Fruit fly (Drosophila melanogaster) whole organism, wandering third instar larva: ENCODE measurements around the gene Obp18a.

Source experiments
- CG32264 ChIP-seq: fragments of 200-800 bp; sonication (Bioruptor generic); optimal IDR thresholded peaks from 2 replicates; lab custom pipeline; 2016; ENCODE audit warnings: missing biosample characterization, missing genetic modification characterization
- GATAd ChIP-seq: sonication (Bioruptor generic); optimal IDR thresholded peaks from 2 replicates; lab custom pipeline; 2016; ENCODE audit warnings: missing biosample characterization, missing genetic modification characterization
- HLH106 ChIP-seq: fragments of 200-800 bp; optimal IDR thresholded peaks from 3 replicates; lab custom pipeline; 2019; ENCODE audit warnings: missing biosample characterization, mild to moderate bottlenecking, missing genetic modification characterization, moderate library complexity
- Mio ChIP-seq: sonication (Bioruptor generic); optimal IDR thresholded peaks from 2 replicates; lab custom pipeline; 2016; ENCODE audit warnings: missing biosample characterization, missing genetic modification characterization
- ey ChIP-seq: fragments of 200-800 bp; sonication (Bioruptor generic); optimal IDR thresholded peaks from 2 replicates; lab custom pipeline; 2016; ENCODE audit warnings: missing biosample characterization, missing genetic modification characterization
- fru ChIP-seq: fragments of 200-800 bp; sonication (Bioruptor generic); optimal IDR thresholded peaks from 3 replicates; lab custom pipeline; 2016; ENCODE audit warnings: missing biosample characterization, mild to moderate bottlenecking, missing genetic modification characterization
- rgr ChIP-seq: fragments of 200-800 bp; sonication (Bioruptor generic); optimal IDR thresholded peaks from 3 replicates; lab custom pipeline; 2016; ENCODE audit warnings: missing biosample characterization, mild to moderate bottlenecking, missing genetic modification characterization
- sage ChIP-seq: fragments of 200-800 bp; sonication (Bioruptor generic); optimal IDR thresholded peaks from 2 replicates; lab custom pipeline; 2016; ENCODE audit warnings: missing biosample characterization, mild to moderate bottlenecking, missing genetic modification characterization

DNA sequence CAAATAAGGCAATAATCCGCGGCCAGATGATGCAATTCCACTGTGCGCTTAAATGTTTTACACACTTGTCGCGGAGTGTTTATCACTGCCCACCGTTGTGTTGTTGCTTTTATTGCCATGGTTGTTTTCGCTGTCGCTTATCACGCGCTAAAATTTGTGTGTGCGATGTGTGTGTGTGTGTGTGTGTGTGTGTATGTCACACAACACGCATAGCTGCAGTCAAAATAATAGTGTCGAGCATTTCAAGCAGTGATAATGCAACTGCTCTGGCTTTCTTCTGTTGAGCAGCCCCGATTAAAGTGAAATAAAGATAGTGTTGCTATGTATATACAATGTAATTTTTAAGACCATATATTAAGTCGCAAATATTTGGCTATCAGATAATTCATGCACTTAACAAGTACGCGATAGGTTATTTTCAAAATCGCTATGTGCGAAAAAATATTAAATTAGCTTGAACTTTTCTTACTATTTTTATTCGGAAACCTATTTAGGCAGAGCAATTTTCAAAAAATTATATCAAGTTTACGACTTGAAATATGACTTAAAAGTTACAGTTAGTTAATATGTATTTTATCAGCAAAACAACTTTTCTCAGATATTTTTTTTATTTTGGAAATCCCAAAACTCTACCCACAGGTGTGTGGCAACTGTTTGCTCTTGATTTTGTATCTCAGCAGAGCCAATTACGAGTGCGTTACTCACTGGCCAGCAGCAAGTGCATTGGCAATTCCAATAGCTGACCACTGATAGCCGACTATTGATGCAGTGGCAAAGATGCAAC, 30.7 kb upstream of the Obp18a start:
- TF ChIP-seq GATAd (GFP tag; lab: Kevin White, UChicago): no peak
- peak; percentile 48 for TF ChIP-seq fru
- no peak for TF ChIP-seq rgr (GFP tag; lab: Kevin White, UChicago)
- TF ChIP-seq HLH106 (tag; lab: Kevin White, UChicago): peak; percentile 58
- TF ChIP-seq CG32264 (GFP tag; lab: Kevin White, UChicago): no peak
- TF ChIP-seq Mio (GFP tag; lab: Kevin White, UChicago): no peak
- no peak for TF ChIP-seq sage (GFP tag; lab: Kevin White, UChicago)
- peak; percentile 17 for TF ChIP-seq ey (GFP tag; lab: Kevin White, UChicago)
